Fruit fly (Drosophila melanogaster): ENCODE measurements around the gene RpL34a.

Gene RpL34a

dm6 chr3R:26027903-26028302 is 31.2 kb downstream of the RpL34a start (continued):
- TF ChIP-seq Deaf1 (tag; optimal IDR thresholded peaks at IDR 0.05) (no peak), Hsf (GFP tag; optimal IDR thresholded peaks at IDR 0.05) (no peak), dan (GFP tag; IDR thresholded peaks at IDR 0.05) (no peak), D (optimal IDR thresholded peaks at IDR 0.05) (peak; percentile 31), D (GFP tag; optimal IDR thresholded peaks at IDR 0.05) (no peak), CG8089 (GFP tag; optimal IDR thresholded peaks at IDR 0.05) (no peak), tna (GFP tag; IDR thresholded peaks at IDR 0.05; ENCODE audit: partially characterized antibody) (no peak), CG15696 (tag; optimal IDR thresholded peaks at IDR 0.05) (no peak), chn (GFP tag; optimal IDR thresholded peaks at IDR 0.05) (peak; percentile 18), pros (GFP tag; optimal IDR thresholded peaks at IDR 0.05) (no peak), HmgD (GFP tag; optimal IDR thresholded peaks at IDR 0.05) (no peak), Aef1 (GFP tag; IDR thresholded peaks at IDR 0.05) (no peak), dm (GFP tag; optimal IDR thresholded peaks at IDR 0.05) (peak; percentile 29), lmd (GFP tag; IDR thresholded peaks at IDR 0.05) (0 out of 2 replicates have a peak, but pooled peaks have one; percentile 7), CG10959 (GFP tag; IDR thresholded peaks at IDR 0.05) (0 out of 2 replicates have a peak, but pooled peaks have one; percentile 8), NC2α (GFP tag; optimal IDR thresholded peaks at IDR 0.05) (no peak), kay (GFP tag; optimal IDR thresholded peaks at IDR 0.05) (no peak), zen2 (GFP tag; IDR thresholded peaks at IDR 0.05; ENCODE audit: partially characterized antibody) (no peak), Drgx (GFP tag; IDR thresholded peaks at IDR 0.05) (no peak), kni (GFP tag; optimal IDR thresholded peaks at IDR 0.05) (peak; percentile 71), Stat92E (GFP tag; optimal IDR thresholded peaks at IDR 0.05) (peak in 1 of 3 experiments; percentile 56), sens (GFP tag) (peak; percentile 18), yki (optimal IDR thresholded peaks at IDR 0.05) (no peak), CG10565 (GFP tag; optimal IDR thresholded peaks at IDR 0.05) (no peak), scrt (GFP tag; optimal IDR thresholded peaks at IDR 0.05) (no peak), z (GFP tag; IDR thresholded peaks at IDR 0.05) (no peak)

- no peak for TF ChIP-seq prd (optimal IDR thresholded peaks at IDR 0.05)
- no peak for TF ChIP-seq prd (GFP tag; IDR thresholded peaks at IDR 0.05)
- no peak for TF ChIP-seq CG7271 (tag; optimal IDR thresholded peaks at IDR 0.05)
- TF ChIP-seq D (optimal IDR thresholded peaks at IDR 0.05) = peak; percentile 38
- peak; percentile 15 for TF ChIP-seq D (GFP tag; optimal IDR thresholded peaks at IDR 0.05)
- TF ChIP-seq cas (GFP tag; IDR thresholded peaks at IDR 0.05) = no peak
- TF ChIP-seq Six4 (GFP tag; optimal IDR thresholded peaks at IDR 0.05) = no peak
- no peak for TF ChIP-seq NfI (GFP tag; optimal IDR thresholded peaks at IDR 0.05)
- no peak for TF ChIP-seq Deaf1 (tag; optimal IDR thresholded peaks at IDR 0.05)
- TF ChIP-seq Lim3 (GFP tag; IDR thresholded peaks at IDR 0.05) = no peak
- peak; percentile 49 for TF ChIP-seq Kr (GFP tag; optimal IDR thresholded peaks at IDR 0.05)
- no peak for TF ChIP-seq kay (GFP tag; optimal IDR thresholded peaks at IDR 0.05)
- TF ChIP-seq CG16779 (GFP tag; IDR thresholded peaks at IDR 0.05) = no peak
- TF ChIP-seq phol (tag; optimal IDR thresholded peaks at IDR 0.05) = no peak
- no peak for TF ChIP-seq CG14050 (GFP tag; IDR thresholded peaks at IDR 0.05)
- no peak for TF ChIP-seq ind (GFP tag; optimal IDR thresholded peaks at IDR 0.05)
- no peak for TF ChIP-seq Fer1 (GFP tag; optimal IDR thresholded peaks at IDR 0.05)
- no peak for TF ChIP-seq tna (GFP tag; IDR thresholded peaks at IDR 0.05; ENCODE audit: partially characterized antibody)
- no peak for TF ChIP-seq Ada2b (GFP tag; IDR thresholded peaks at IDR 0.05)
- TF ChIP-seq HLH4C (GFP tag; IDR thresholded peaks at IDR 0.05; ENCODE audit: partially characterized antibody) = no peak
- TF ChIP-seq caup (GFP tag; optimal IDR thresholded peaks at IDR 0.05; ENCODE audit: severe bottlenecking) = no peak
- no peak for TF ChIP-seq Mes4 (GFP tag; optimal IDR thresholded peaks at IDR 0.05)
- TF ChIP-seq CG33213 (GFP tag; optimal IDR thresholded peaks at IDR 0.05) = no peak
- TF ChIP-seq lov (optimal IDR thresholded peaks at IDR 0.05) = no peak
- TF ChIP-seq lov (GFP tag; IDR thresholded peaks at IDR 0.05) = 0 out of 3 replicates have a peak, but pooled peaks have one; percentile 60
- no peak for TF ChIP-seq her (GFP tag; optimal IDR thresholded peaks at IDR 0.05)
- no peak for TF ChIP-seq CG2116 (GFP tag; optimal IDR thresholded peaks at IDR 0.05)
- no peak for TF ChIP-seq Bdp1 (GFP tag; optimal IDR thresholded peaks at IDR 0.05)
- no peak for TF ChIP-seq CG1832 (GFP tag; optimal IDR thresholded peaks at IDR 0.05)
- no peak for TF ChIP-seq CG4820 (GFP tag; optimal IDR thresholded peaks at IDR 0.05)
Observed at dm6 chr3R:26026631-26027274, 32.3 kb downstream of the RpL34a start.
